Fruit fly (Drosophila melanogaster): Measurements from ENCODE around the gene nmd.
A peak's percentile ranks its signal among the peaks of the same experiment; 100 is the strongest.

nmd gene

DNA sequence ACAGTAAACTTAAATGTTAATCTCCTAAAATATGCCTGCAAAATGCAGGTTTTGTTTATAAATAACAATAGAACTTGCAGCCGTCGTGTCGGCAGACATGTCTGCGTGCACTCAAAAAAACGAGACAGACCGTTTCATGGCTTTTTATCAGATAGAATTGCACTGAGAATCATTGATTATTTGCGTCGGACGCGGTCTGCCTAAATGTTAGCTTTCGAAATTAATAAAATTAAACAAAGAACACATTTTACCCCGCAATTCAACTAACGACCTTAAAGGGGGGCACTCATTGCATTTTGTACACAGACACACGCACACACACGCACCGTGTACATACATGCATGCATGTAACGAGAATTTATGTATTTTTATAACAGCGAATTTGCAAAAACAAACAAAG is 26.9 kb downstream of the nmd start (continued):
- TF ChIP-seq CG12744 (GFP tag; optimal IDR thresholded peaks at IDR 0.05) (no peak), CG13424 (tag; optimal IDR thresholded peaks at IDR 0.05) (no peak), CG10462 (GFP tag; optimal IDR thresholded peaks at IDR 0.05) (no peak), ken (GFP tag; IDR thresholded peaks at IDR 0.05) (0 out of 3 replicates have a peak, but pooled peaks have one; percentile 46), Myb (GFP tag; optimal IDR thresholded peaks at IDR 0.05) (no peak), sens (GFP tag) (peak; percentile 93), CG10267 (tag; optimal IDR thresholded peaks at IDR 0.05) (no peak), bowl (GFP tag; IDR thresholded peaks at IDR 0.05) (no peak), sd (tag; optimal IDR thresholded peaks at IDR 0.05) (no peak), wor (GFP tag; IDR thresholded peaks at IDR 0.05) (no peak), CG8944 (GFP tag; optimal IDR thresholded peaks at IDR 0.05) (peak; percentile 4), h (optimal IDR thresholded peaks at IDR 0.05) (no peak), CG10565 (GFP tag; optimal IDR thresholded peaks at IDR 0.05) (no peak), aop (GFP tag; IDR thresholded peaks at IDR 0.05) (no peak), Hsf (GFP tag; optimal IDR thresholded peaks at IDR 0.05) (no peak), p53 (GFP tag; optimal IDR thresholded peaks at IDR 0.05) (peak; percentile 11), chm (GFP tag; IDR thresholded peaks at IDR 0.05) (no peak), CG13296 (GFP tag; optimal IDR thresholded peaks at IDR 0.05) (no peak), CG9215 (GFP tag; IDR thresholded peaks at IDR 0.05) (no peak), CG2199 (GFP tag; IDR thresholded peaks at IDR 0.05) (0 out of 3 replicates have a peak, but pooled peaks have one; percentile 34), pan (optimal IDR thresholded peaks at IDR 0.05) (no peak), pan (GFP tag; optimal IDR thresholded peaks at IDR 0.05 in 1 of 2, IDR thresholded peaks at IDR 0.05 in 1 of 2) (peak in 1 of 2 experiments; percentile 27), Dad (GFP tag; optimal IDR thresholded peaks at IDR 0.05) (peak; percentile 7), Oaz (GFP tag; IDR thresholded peaks at IDR 0.05) (no peak), Ada2b (GFP tag; IDR thresholded peaks at IDR 0.05) (0 out of 2 replicates have a peak, but pooled peaks have one; percentile 43), CG10654 (GFP tag; optimal IDR thresholded peaks at IDR 0.05) (no peak), Deaf1 (tag; optimal IDR thresholded peaks at IDR 0.05) (no peak), CG14050 (GFP tag; IDR thresholded peaks at IDR 0.05) (no peak), jigr1 (GFP tag; IDR thresholded peaks at IDR 0.05) (no peak), CG17361 (GFP tag; IDR thresholded peaks at IDR 0.05) (peak; percentile 30; the same call in 1 of the 3 replicates), CG14667 (GFP tag; IDR thresholded peaks at IDR 0.05) (no peak), CG6654 (GFP tag; optimal IDR thresholded peaks at IDR 0.05) (no peak), CG4328 (GFP tag; optimal IDR thresholded peaks at IDR 0.05) (no peak), phol (tag; optimal IDR thresholded peaks at IDR 0.05) (peak; percentile 28), CG5180 (GFP tag; optimal IDR thresholded peaks at IDR 0.05) (no peak), ara (GFP tag; IDR thresholded peaks at IDR 0.05) (no peak), CG1792 (GFP tag; optimal IDR thresholded peaks at IDR 0.05) (peak; percentile 15), D (optimal IDR thresholded peaks at IDR 0.05) (no peak), D (GFP tag; optimal IDR thresholded peaks at IDR 0.05) (no peak), ssp (GFP tag; IDR thresholded peaks at IDR 0.05) (no peak), zf30C (GFP tag; optimal IDR thresholded peaks at IDR 0.05) (peak; percentile 89), MTF-1 (GFP tag; optimal IDR thresholded peaks at IDR 0.05; ENCODE audit: borderline replicate concordance) (no peak), CkIIα-i1 (GFP tag; IDR thresholded peaks at IDR 0.05) (no peak), Pdp1 (GFP tag; optimal IDR thresholded peaks at IDR 0.05) (peak in 1 of 2 experiments; percentile 47), Sox100B (GFP tag; optimal IDR thresholded peaks at IDR 0.05) (no peak), sqz (GFP tag; optimal IDR thresholded peaks at IDR 0.05) (no peak), CG11560 (tag; IDR thresholded peaks at IDR 0.05) (no peak), E2f1 (GFP tag; IDR thresholded peaks at IDR 0.05) (peak; percentile 38; the same call in 1 of the 2 replicates), Chrac-16 (GFP tag; optimal IDR thresholded peaks at IDR 0.05) (peak; percentile 14), maf-S (GFP tag; optimal IDR thresholded peaks at IDR 0.05) (no peak), CG10959 (GFP tag; IDR thresholded peaks at IDR 0.05) (no peak), CG3163 (GFP tag; optimal IDR thresholded peaks at IDR 0.05) (no peak), CG10209 (GFP tag; optimal IDR thresholded peaks at IDR 0.05) (no peak), en (GFP tag; optimal IDR thresholded peaks at IDR 0.05) (peak; percentile 1)
